Worm (Caenorhabditis elegans): ENCODE data around the gene clc-5.

ce11 chrX:7463637-7464036, 30.3 kb downstream of the clc-5 start, which contains the start of gene sox-2:
- TF ChIP-seq ama-1 (optimal IDR thresholded peaks at IDR 0.05) (no peak), ets-7 (tag; optimal IDR thresholded peaks at IDR 0.05) (no peak), tbx-37 (GFP tag; conservative IDR thresholded peaks at IDR 0.05) (no peak), tbx-11 (GFP tag; IDR thresholded peaks at IDR 0.05) (no peak), hnd-1 (tag; optimal IDR thresholded peaks at IDR 0.05) (no peak), tra-4 (tag; optimal IDR thresholded peaks at IDR 0.05) (no peak), ceh-36 (tag; optimal IDR thresholded peaks at IDR 0.05) (no peak)
